Worm (Caenorhabditis elegans): ENCODE measurements around the gene C13F10.7.

DNA sequence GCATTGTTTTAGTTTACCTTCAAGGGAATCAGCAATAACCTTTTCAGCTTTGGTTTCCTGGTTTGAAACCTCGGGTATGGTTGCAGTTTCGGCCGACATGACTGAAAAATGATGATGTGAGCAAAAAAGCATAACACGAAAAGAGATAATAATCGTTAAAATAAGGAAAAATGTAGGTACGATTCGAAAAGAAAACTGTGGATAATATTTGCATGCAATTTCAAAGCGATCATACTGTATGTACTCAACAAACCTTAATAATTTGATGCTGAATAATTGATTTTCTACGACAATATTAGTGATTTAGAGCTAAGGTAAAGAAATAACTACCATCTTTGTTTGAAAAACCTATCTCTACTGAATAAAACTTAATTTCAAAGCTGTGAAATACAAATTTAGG lies 27.0 kb downstream of the C13F10.7 start, which contains the start of gene attf-2:
- no peak for TF ChIP-seq madf-2 (tag; optimal IDR thresholded peaks at IDR 0.05)
- no peak for TF ChIP-seq ama-1 (optimal IDR thresholded peaks at IDR 0.05)
- no peak for TF ChIP-seq tbx-7 (tag; optimal IDR thresholded peaks at IDR 0.05)
- no peak for TF ChIP-seq ceh-14 (tag; optimal IDR thresholded peaks at IDR 0.05)
- no peak for TF ChIP-seq pag-3 (tag; optimal IDR thresholded peaks at IDR 0.05; ENCODE audit: borderline replicate concordance)
- no peak for TF ChIP-seq fkh-10 (GFP tag; optimal IDR thresholded peaks at IDR 0.05)
- TF ChIP-seq hlh-30 (tag; optimal IDR thresholded peaks at IDR 0.05; ENCODE audit: insufficient read depth), result no peak
- TF ChIP-seq ref-2 (tag; optimal IDR thresholded peaks at IDR 0.05), result no peak
- no peak for TF ChIP-seq nfya-1 (tag; optimal IDR thresholded peaks at IDR 0.05)
- TF ChIP-seq unc-55 (GFP tag; optimal IDR thresholded peaks at IDR 0.05), result no peak
- TF ChIP-seq tbx-2 (tag; optimal IDR thresholded peaks at IDR 0.05), result no peak
- TF ChIP-seq T23F11.4 (GFP tag; optimal IDR thresholded peaks at IDR 0.05), result no peak
- TF ChIP-seq dve-1 (tag; optimal IDR thresholded peaks at IDR 0.05), result no peak

All from whole organism, late embryonic.